Worm (Caenorhabditis elegans) whole organism, L1 larva: Measurements from ENCODE around the gene F07F6.4.

Experiments used
- C16A3.4 ChIP-seq: fragments of 150-350 bp; optimal IDR thresholded peaks from 2 replicates; lab custom pipeline; 2014; ENCODE audit warnings: missing biosample characterization, missing genetic modification characterization
- C34B4.2 ChIP-seq: sonication (generic microtip); optimal IDR thresholded peaks from 2 replicates; lab custom pipeline; 2017; ENCODE audit warnings: mild to moderate bottlenecking, missing genetic modification characterization, missing compliant biosample characterization
- F16B12.6 ChIP-seq: fragments of 150-350 bp; optimal IDR thresholded peaks from 2 replicates; lab custom pipeline; 2014; ENCODE audit warnings: missing biosample characterization, missing genetic modification characterization
- aha-1 ChIP-seq: fragments of 150-350 bp; optimal IDR thresholded peaks from 2 replicates; lab custom pipeline; 2014; ENCODE audit warnings: missing biosample characterization, missing genetic modification characterization
- ceh-63 ChIP-seq: fragments of 200-800 bp; sonication (Bioruptor generic); optimal IDR thresholded peaks from 2 replicates; lab custom pipeline; 2018; ENCODE audit warnings: mild to moderate bottlenecking, missing genetic modification characterization, missing compliant biosample characterization
- ceh-8 ChIP-seq: fragments of 200-800 bp; sonication (Bioruptor generic); optimal IDR thresholded peaks from 2 replicates; lab custom pipeline; 2018; ENCODE audit warnings: mild to moderate bottlenecking, missing genetic modification characterization, moderate library complexity, missing compliant biosample characterization
- ceh-82 ChIP-seq, 3 experiments: fragments of 150-350 bp in 1 of 3; sonication (generic microtip) in 2 of 3; optimal IDR thresholded peaks; 2 replicates each; lab custom pipeline; 2014 to 2017; ENCODE audit warnings: missing biosample characterization in 3 of 3, missing genetic modification characterization in 3 of 3
- ceh-90 ChIP-seq: sonication (generic microtip); optimal IDR thresholded peaks from 2 replicates; lab custom pipeline; 2016; ENCODE audit warnings: missing genetic modification characterization, missing compliant biosample characterization
- dsc-1 ChIP-seq: sonication (generic microtip); optimal IDR thresholded peaks from 2 replicates; lab custom pipeline; 2016; ENCODE audit warnings: mild to moderate bottlenecking, missing genetic modification characterization, missing compliant biosample characterization
- efl-1 ChIP-seq, 4 experiments: fragments of 150-350 bp; optimal IDR thresholded peaks in 3 of 4; peaks in 1 of 4; 1 replicate in 1 of 4; 2 replicates in 3 of 4; lab custom pipeline; 2014; ENCODE audit warnings: missing biosample characterization in 2 of 4, missing genetic modification characterization in 2 of 4, missing genetic modification reagents in 2 of 4
- elt-3 ChIP-seq, 6 experiments: fragments of 150-350 bp in 1 of 6; sonication (generic microtip); optimal IDR thresholded peaks; 2 replicates each; lab custom pipeline; 2017 to 2018; ENCODE audit warnings: missing biosample characterization in 6 of 6, missing genetic modification characterization in 6 of 6, inconsistent platforms in 1 of 6
- ets-5 ChIP-seq: fragments of 200-800 bp; sonication (Bioruptor generic); IDR thresholded peaks from 2 replicates; pipeline ENCODE4 v1.3.6; 2022; ENCODE audit warnings: missing genetic modification characterization, missing compliant biosample characterization
- fkh-10 ChIP-seq: sonication (generic microtip); optimal IDR thresholded peaks from 2 replicates; lab custom pipeline; 2017; ENCODE audit warnings: missing biosample characterization, missing genetic modification reagents, missing genetic modification characterization
- hlh-4 ChIP-seq: sonication (generic microtip); optimal IDR thresholded peaks from 2 replicates; lab custom pipeline; 2016; ENCODE audit warnings: mild to moderate bottlenecking, missing genetic modification characterization, missing compliant biosample characterization
- irx-1 ChIP-seq: sonication (generic microtip); optimal IDR thresholded peaks from 2 replicates; lab custom pipeline; 2016; ENCODE audit warnings: missing genetic modification characterization, missing compliant biosample characterization
- isw-1 ChIP-seq: fragments of 200-800 bp; sonication (Bioruptor generic); IDR thresholded peaks from 2 replicates; pipeline ENCODE4 v1.3.6; 2022; ENCODE audit warnings: missing genetic modification characterization, missing compliant biosample characterization
- jun-1 ChIP-seq: fragments of 150-350 bp; optimal IDR thresholded peaks from 2 replicates; lab custom pipeline; 2014; ENCODE audit warnings: missing biosample characterization, missing genetic modification reagents, missing genetic modification characterization
- lin-13 ChIP-seq: fragments of 150-350 bp; optimal IDR thresholded peaks from 2 replicates; lab custom pipeline; 2014; ENCODE audit warnings: missing biosample characterization, missing genetic modification reagents, missing genetic modification characterization
- lir-3 ChIP-seq: sonication (generic microtip); optimal IDR thresholded peaks from 2 replicates; lab custom pipeline; 2016; ENCODE audit warnings: mild to moderate bottlenecking, missing genetic modification characterization, moderate library complexity, missing compliant biosample characterization; ENCODE audit not compliant: poor library complexity
- mab-9 ChIP-seq: fragments of 200-800 bp; sonication (Bioruptor generic); IDR thresholded peaks from 2 replicates; pipeline ENCODE4 v1.3.6; 2022; ENCODE audit warnings: missing genetic modification reagents, missing genetic modification characterization, missing compliant biosample characterization
- nhr-19 ChIP-seq: fragments of 200-800 bp; sonication (Bioruptor generic); conservative IDR thresholded peaks from 2 replicates; pipeline ENCODE4 v1.3.6; 2022; ENCODE audit warnings: missing genetic modification characterization, missing compliant biosample characterization
- nhr-20 ChIP-seq: sonication (generic microtip); optimal IDR thresholded peaks from 2 replicates; lab custom pipeline; 2016; ENCODE audit warnings: mild to moderate bottlenecking, missing genetic modification characterization, missing compliant biosample characterization
- nhr-28 ChIP-seq: fragments of 150-350 bp; optimal IDR thresholded peaks from 2 replicates; lab custom pipeline; 2014; ENCODE audit warnings: missing biosample characterization, missing genetic modification characterization
- nhr-47 ChIP-seq: sonication (generic microtip); optimal IDR thresholded peaks from 2 replicates; lab custom pipeline; 2016; ENCODE audit warnings: mild to moderate bottlenecking, missing genetic modification characterization, moderate library complexity, missing compliant biosample characterization
- nhr-76 ChIP-seq: sonication (generic microtip); optimal IDR thresholded peaks from 2 replicates; lab custom pipeline; 2017; ENCODE audit warnings: missing biosample characterization, missing genetic modification characterization
- nhr-85 ChIP-seq: sonication (generic microtip); peaks from one replicate; lab custom pipeline; 2016; ENCODE audit warnings: missing genetic modification characterization, inconsistent platforms, missing compliant biosample characterization
- pag-3 ChIP-seq: sonication (generic microtip); optimal IDR thresholded peaks from 2 replicates; lab custom pipeline; 2017; ENCODE audit warnings: missing genetic modification characterization, mild to moderate bottlenecking, missing compliant biosample characterization, antibody characterized with exemption, borderline replicate concordance; ENCODE audit not compliant: insufficient read depth
- pqm-1 ChIP-seq: sonication (generic microtip); optimal IDR thresholded peaks from 3 replicates; lab custom pipeline; 2017; ENCODE audit warnings: missing biosample characterization, missing genetic modification characterization
- snu-23 ChIP-seq: sonication (generic microtip); optimal IDR thresholded peaks from 2 replicates; lab custom pipeline; 2016; ENCODE audit warnings: missing genetic modification characterization, missing compliant biosample characterization
- sptf-1 ChIP-seq: fragments of 150-350 bp; optimal IDR thresholded peaks from 2 replicates; lab custom pipeline; 2014; ENCODE audit warnings: missing biosample characterization, missing genetic modification characterization
- swsn-7 ChIP-seq: sonication (generic microtip); optimal IDR thresholded peaks from 2 replicates; lab custom pipeline; 2016; ENCODE audit warnings: missing genetic modification characterization, missing compliant biosample characterization
- tlp-1 ChIP-seq: fragments of 150-350 bp; optimal IDR thresholded peaks from 2 replicates; lab custom pipeline; 2014; ENCODE audit warnings: missing biosample characterization, missing genetic modification characterization
- unc-30 ChIP-seq: sonication (generic microtip); optimal IDR thresholded peaks from 2 replicates; lab custom pipeline; 2017; ENCODE audit warnings: missing biosample characterization, missing genetic modification characterization
- unc-62 ChIP-seq: fragments of 150-350 bp; optimal IDR thresholded peaks from 2 replicates; lab custom pipeline; 2014; ENCODE audit warnings: missing biosample characterization, missing genetic modification reagents, missing genetic modification characterization
- vab-15 ChIP-seq: sonication (generic microtip); optimal IDR thresholded peaks from 2 replicates; lab custom pipeline; 2017; ENCODE audit warnings: missing genotype, mild to moderate bottlenecking, missing genetic modification characterization, missing compliant biosample characterization

The F07F6.4 gene

ce11 chrII:5447381-5447780 is 18.0 kb upstream of the F07F6.4 start, which contains the start of gene cex-1:
TSS of gene cex-1 (plus strand) at chrII:5447681.
- TF ChIP-seq hlh-4 (tag; lab: Kevin White, UChicago) (no peak), unc-62 (GFP tag; lab: Kevin White, UChicago) (no peak), pag-3 (tag; lab: Kevin White, UChicago) (no peak), ets-5 (GFP tag; lab: Robert Waterston, UW) (no peak), nhr-76 (tag; lab: Kevin White, UChicago) (no peak), irx-1 (tag; lab: Kevin White, UChicago) (no peak), nhr-19 (GFP tag; lab: Robert Waterston, UW) (no peak), elt-3 (tag; optimal IDR thresholded peaks at IDR 0.05; lab: Kevin White, UChicago) (no peak), F16B12.6 (tag; lab: Kevin White, UChicago) (no peak), mab-9 (no peak)

ce11 chrII:5446506-5446905 is 17.1 kb upstream of the F07F6.4 start, which contains the start of gene nmr-1:
TSS of gene nmr-1 (minus strand) at chrII:5446606.
- no peak for TF ChIP-seq swsn-7
- no peak for TF ChIP-seq snu-23 (GFP tag; lab: Kevin White, UChicago)
- no peak for TF ChIP-seq nhr-47
- TF ChIP-seq ceh-90 (tag; lab: Kevin White, UChicago) = no peak
- TF ChIP-seq C34B4.2 (tag; lab: Kevin White, UChicago) = no peak
- TF ChIP-seq ets-5 (GFP tag; lab: Robert Waterston, UW) = no peak
- TF ChIP-seq ceh-8 (GFP tag; lab: Kevin White, UChicago) = no peak
- no peak for TF ChIP-seq C16A3.4
- TF ChIP-seq sptf-1 (tag; lab: Kevin White, UChicago) = no peak
- no peak for TF ChIP-seq isw-1 (GFP tag; lab: Robert Waterston, UW)
- TF ChIP-seq ceh-82 (tag; optimal IDR thresholded peaks at IDR 0.05; lab: Kevin White, UChicago) = no peak
- no peak for TF ChIP-seq hlh-4 (tag; lab: Kevin White, UChicago)
- no peak for TF ChIP-seq tlp-1 (tag; lab: Kevin White, UChicago)
- TF ChIP-seq unc-30 (tag; lab: Kevin White, UChicago) = no peak
- TF ChIP-seq nhr-20 (tag; lab: Kevin White, UChicago) = no peak
- TF ChIP-seq, all 84 proteins: peak for 0

DNA sequence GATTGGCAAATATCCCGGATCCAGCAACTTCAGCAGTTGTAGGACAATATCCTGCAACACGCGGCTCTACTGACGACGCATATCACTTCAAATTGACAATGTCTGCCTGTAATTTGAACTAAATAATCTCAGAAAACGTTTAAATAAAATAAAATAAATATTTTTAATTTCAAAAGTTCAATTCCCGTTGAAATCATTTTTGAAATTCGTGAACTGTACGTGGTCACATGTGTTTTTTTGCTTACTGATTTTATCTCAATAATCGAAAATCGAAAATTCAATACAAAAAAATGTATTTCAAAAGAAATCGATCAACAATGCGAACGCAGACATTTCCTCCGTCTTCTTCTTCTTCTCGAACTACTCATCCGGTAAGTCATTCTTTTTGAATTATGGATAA is 8.2 kb upstream of the F07F6.4 start, which contains the start of gene F07F6.1:
F07F6.1 (plus strand) TSS at position 301 of the 400 bp plus-strand sequence.
- no peak for TF ChIP-seq hlh-4 (tag; lab: Kevin White, UChicago)
- no peak for TF ChIP-seq nhr-85 (tag; lab: Kevin White, UChicago)
- TF ChIP-seq, all 84 proteins: peak for 0

DNA sequence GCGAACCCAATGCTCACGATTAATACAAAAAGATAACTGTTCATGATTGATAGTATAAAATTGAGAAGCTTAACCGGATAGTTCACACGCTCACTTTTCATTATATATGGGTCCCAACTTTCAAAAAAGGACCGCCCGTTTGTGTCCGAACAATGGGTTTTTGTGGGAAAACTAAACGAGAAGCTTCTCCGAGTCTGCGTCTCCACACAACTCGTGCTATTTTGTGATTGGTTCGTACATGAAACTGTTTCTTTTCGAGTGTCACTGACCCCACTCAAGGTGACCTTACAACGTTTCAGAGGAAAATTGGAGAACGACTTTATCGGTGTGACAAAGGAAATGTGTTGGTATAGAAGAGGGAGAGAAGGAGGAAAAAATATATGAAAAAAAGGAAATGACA is 7.5 kb upstream of the F07F6.4 start, which contains the start of gene dct-5:
dct-5 (minus strand) TSS at position 101 of the 400 bp plus-strand sequence.
- TF ChIP-seq vab-15 (tag; lab: Kevin White, UChicago) (no peak), jun-1 (tag; lab: Kevin White, UChicago) (no peak)

- TF ChIP-seq lin-13 (GFP tag; lab: Kevin White, UChicago) (no peak), ceh-63 (GFP tag; lab: Kevin White, UChicago) (no peak), dsc-1 (no peak), nhr-28 (no peak), ceh-8 (GFP tag; lab: Kevin White, UChicago) (no peak), fkh-10 (GFP tag; lab: Kevin White, UChicago) (no peak), aha-1 (tag; lab: Kevin White, UChicago) (no peak), pqm-1 (tag; lab: Kevin White, UChicago) (no peak), mab-9 (no peak), efl-1 (optimal IDR thresholded peaks at IDR 0.05; lab: Kevin White, UChicago) (no peak), efl-1 (GFP tag; optimal IDR thresholded peaks at IDR 0.05 in 1 of 2; lab: Kevin White, UChicago) (no peak), lir-3 (no peak)
- TF ChIP-seq, all 84 proteins: peak for 0
Measured at ce11 chrII:5433069-5433468, 3.7 kb upstream of the F07F6.4 start, which contains the start of gene srx-114. TSS of gene srx-114 (minus strand) at chrII:5433169.
